Worm (Caenorhabditis elegans) whole organism, L4/young adult: Measurements from ENCODE around the gene smim-14.

Experiments
- W03F9.2 ChIP-seq: fragments of 150-350 bp; optimal IDR thresholded peaks from 2 replicates; lab custom pipeline; 2014; ENCODE audit warnings: missing biosample characterization, missing genetic modification characterization
- him-1 ChIP-seq: sonication (generic microtip); optimal IDR thresholded peaks from 2 replicates; lab custom pipeline; 2016; ENCODE audit warnings: missing genotype, missing genetic modification reagents, missing genetic modification characterization, missing compliant biosample characterization

DNA sequence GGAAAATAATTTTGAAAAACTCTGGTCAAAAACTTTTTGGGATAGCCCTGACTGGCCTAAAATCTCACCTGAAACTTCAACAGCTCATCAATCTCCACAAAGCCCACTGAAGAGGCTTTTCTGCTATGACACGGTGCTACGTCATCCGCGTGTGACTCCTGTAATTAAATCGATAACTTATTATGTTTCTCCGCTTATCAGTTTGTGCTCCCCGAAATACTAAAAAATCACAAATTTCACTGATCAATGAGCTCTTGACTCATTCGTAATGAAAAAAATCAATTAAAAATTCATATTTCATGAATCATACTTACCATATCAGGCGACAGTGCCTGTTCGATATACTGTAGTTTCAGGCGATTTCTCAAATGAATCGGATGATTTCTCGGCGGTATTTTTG lies 5.5 kb upstream of the smim-14 start:
- TF ChIP-seq him-1 (tag; lab: Kevin White, UChicago) (no peak), W03F9.2 (tag; lab: Kevin White, UChicago) (no peak)
